Worm (Caenorhabditis elegans): ENCODE data around the gene abts-3.

ce11 chrII:6139484-6139883 lies 6.8 kb downstream of the abts-3 start:
- TF ChIP-seq ztf-29 (GFP tag; IDR thresholded peaks at IDR 0.05) (no peak), ztf-23 (GFP tag; IDR thresholded peaks at IDR 0.05) (no peak), ref-1 (GFP tag; conservative IDR thresholded peaks at IDR 0.05) (no peak)
